Worm (Caenorhabditis elegans) whole organism, mixed stage, embryonic: ENCODE results near the gene F47B8.3.
"Not testable (repeated sequence)": the region's sequence is repeated elsewhere in the genome, so short reads cannot be mapped to it uniquely, and the experiment has no call there.

Experiments used
- ceh-43 ChIP-seq: fragments of 200-800 bp; sonication (Bioruptor generic); optimal IDR thresholded peaks from 2 replicates; lab custom pipeline; 2018; ENCODE audit warnings: mild to moderate bottlenecking, missing genetic modification characterization, moderate library complexity, missing compliant biosample characterization
- ces-1 ChIP-seq: fragments of 150-350 bp; optimal IDR thresholded peaks from 2 replicates; lab custom pipeline; 2014; ENCODE audit warnings: missing biosample characterization, missing genetic modification reagents, missing genetic modification characterization
- elt-3 ChIP-seq: fragments of 150-350 bp; optimal IDR thresholded peaks from 2 replicates; lab custom pipeline; 2014; ENCODE audit warnings: missing biosample characterization, missing genetic modification characterization
- lin-13 ChIP-seq: fragments of 150-350 bp; optimal IDR thresholded peaks from 2 replicates; lab custom pipeline; 2014; ENCODE audit warnings: missing biosample characterization, missing genetic modification characterization
- lsy-2 ChIP-seq: fragments of 150-350 bp; optimal IDR thresholded peaks from 2 replicates; lab custom pipeline; 2014; ENCODE audit warnings: missing biosample characterization, missing genetic modification characterization
- nhr-12 ChIP-seq: fragments of 150-350 bp; optimal IDR thresholded peaks from 2 replicates; lab custom pipeline; 2014; ENCODE audit warnings: missing biosample characterization, missing genetic modification characterization
- nhr-237 ChIP-seq: fragments of 150-350 bp; optimal IDR thresholded peaks from 2 replicates; lab custom pipeline; 2014; ENCODE audit warnings: missing biosample characterization, missing genetic modification characterization
- nhr-76 ChIP-seq: sonication (generic microtip); optimal IDR thresholded peaks from 2 replicates; lab custom pipeline; 2017; ENCODE audit warnings: missing biosample characterization, missing genetic modification characterization
- pha-4 ChIP-seq: fragments of 150-350 bp; optimal IDR thresholded peaks from 2 replicates; lab custom pipeline; 2018; ENCODE audit warnings: missing biosample characterization, missing genetic modification reagents, missing genetic modification characterization
- unc-62 ChIP-seq: fragments of 150-350 bp; optimal IDR thresholded peaks from 2 replicates; lab custom pipeline; 2014; ENCODE audit warnings: missing biosample characterization, missing genetic modification reagents, missing genetic modification characterization
- ztf-11 ChIP-seq: fragments of 150-350 bp; optimal IDR thresholded peaks from 2 replicates; lab custom pipeline; 2014; ENCODE audit warnings: missing biosample characterization, missing genetic modification characterization

DNA sequence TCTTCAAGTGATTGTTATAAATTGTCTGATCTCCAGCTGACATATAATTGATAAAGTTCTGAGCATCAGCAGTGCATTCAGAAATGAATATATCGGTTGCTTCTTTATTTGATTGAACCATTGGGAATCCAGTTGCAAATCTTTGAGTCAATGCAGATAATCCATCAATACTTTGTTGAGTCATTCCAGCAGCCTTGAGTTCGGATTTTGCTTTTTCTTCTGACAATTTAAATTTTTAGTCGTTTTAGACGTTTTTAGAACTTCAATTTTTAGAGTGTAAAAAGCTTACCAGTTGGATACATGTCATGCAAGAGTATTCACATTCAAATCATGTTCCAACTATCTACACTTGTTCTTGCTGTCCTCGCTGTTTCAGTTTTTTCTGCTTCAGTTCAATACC lies 13.2 kb downstream of the F47B8.3 start, which contains the start of gene F14D7.14:
- TF ChIP-seq nhr-237 (tag; lab: Kevin White, UChicago); ces-1; unc-62 (GFP tag; lab: Kevin White, UChicago); nhr-12 (tag; lab: Kevin White, UChicago); lin-13 (tag; lab: Kevin White, UChicago); lsy-2 (tag; lab: Kevin White, UChicago); elt-3; ceh-43 (GFP tag; lab: Kevin White, UChicago); nhr-76 (tag; lab: Kevin White, UChicago); ztf-11 (tag; lab: Kevin White, UChicago); pha-4 (tag; lab: Kevin White, UChicago): not testable (repeated sequence)
